Fruit fly (Drosophila melanogaster): ENCODE data around the gene TAF1B.
A peak's percentile ranks its signal among the peaks of the same experiment; 100 is the strongest.

Gene TAF1B

DNA sequence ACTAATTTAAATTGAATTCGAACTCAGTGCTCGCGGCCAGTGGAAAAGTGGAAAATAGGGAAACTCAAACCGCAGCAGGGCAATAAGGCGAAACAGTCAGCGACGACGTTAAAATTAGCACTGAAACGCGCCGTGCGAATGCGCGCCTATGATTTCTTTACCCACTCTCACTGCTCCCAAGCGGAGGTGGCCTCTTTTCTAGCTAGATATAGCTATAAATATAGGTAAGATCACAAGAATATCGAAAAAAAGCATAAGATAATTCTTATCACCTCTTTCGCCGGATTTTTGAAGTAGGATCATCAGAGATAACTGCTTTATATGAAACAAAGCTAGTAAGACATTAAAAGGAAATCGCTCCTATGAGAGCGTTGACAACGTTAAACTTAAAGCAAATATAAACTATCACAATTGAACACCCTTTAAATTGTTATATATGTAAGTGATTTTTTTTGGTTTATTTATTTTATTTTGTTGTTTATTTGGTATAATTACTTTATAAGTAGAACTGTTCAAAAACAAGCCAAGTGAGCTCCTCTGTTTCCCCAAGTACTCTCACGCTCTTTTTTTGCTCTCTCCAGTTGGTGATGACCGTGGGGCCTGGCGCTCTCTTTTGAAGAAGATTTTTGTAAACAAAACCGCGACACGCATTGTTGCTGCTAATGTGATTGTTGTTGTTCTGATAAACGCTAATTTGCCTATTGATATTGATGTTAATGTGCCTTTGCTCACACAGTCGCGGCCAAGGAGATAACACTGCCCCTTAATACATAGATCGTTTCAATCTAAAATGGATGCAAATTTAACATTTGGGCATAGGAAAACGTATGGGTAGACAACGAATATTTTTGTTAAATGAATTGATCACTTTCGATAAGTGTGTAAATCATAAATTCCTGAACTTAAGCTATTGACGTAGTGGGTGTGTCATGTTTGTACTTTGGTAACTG, 4.1 kb downstream of the TAF1B start, which contains the start of gene tws (continued):
- TF ChIP-seq CG16813 (GFP tag; IDR thresholded peaks at IDR 0.05; ENCODE audit: partially characterized antibody) (no peak), CG10267 (tag; optimal IDR thresholded peaks at IDR 0.05) (peak; percentile 27), CG8478 (optimal IDR thresholded peaks at IDR 0.05) (no peak), CG8290 (GFP tag; optimal IDR thresholded peaks at IDR 0.05) (no peak), CG8290 (tag; optimal IDR thresholded peaks at IDR 0.05) (peak in 1 of 2 experiments; percentile 94), Neu2 (GFP tag; optimal IDR thresholded peaks at IDR 0.05; ENCODE audit: borderline replicate concordance) (no peak), CG10209 (GFP tag; optimal IDR thresholded peaks at IDR 0.05) (peak; percentile 66), CG13287 (GFP tag; IDR thresholded peaks at IDR 0.05; ENCODE audit: partially characterized antibody) (no peak; the same call in 1 of the 2 replicates), Scr (GFP tag; IDR thresholded peaks at IDR 0.05; ENCODE audit: partially characterized antibody) (no peak), CG13424 (tag; optimal IDR thresholded peaks at IDR 0.05) (peak; percentile 49), CG1233 (GFP tag; optimal IDR thresholded peaks at IDR 0.05) (peak; percentile 36), jing (GFP tag; optimal IDR thresholded peaks at IDR 0.05) (no peak), CG14965 (GFP tag; optimal IDR thresholded peaks at IDR 0.05; ENCODE audit: borderline replicate concordance) (no peak), unc-4 (GFP tag; IDR thresholded peaks at IDR 0.05; ENCODE audit: partially characterized antibody) (no peak), odd (GFP tag; optimal IDR thresholded peaks at IDR 0.05) (peak; percentile 52), Dad (GFP tag; optimal IDR thresholded peaks at IDR 0.05) (no peak), sima (GFP tag; optimal IDR thresholded peaks at IDR 0.05) (no peak), danr (GFP tag; IDR thresholded peaks at IDR 0.05) (no peak), CG18011 (GFP tag; optimal IDR thresholded peaks at IDR 0.05) (no peak), CG12659 (GFP tag; optimal IDR thresholded peaks at IDR 0.05) (peak; percentile 44), CG9797 (GFP tag; optimal IDR thresholded peaks at IDR 0.05) (no peak), CG7928 (GFP tag; optimal IDR thresholded peaks at IDR 0.05) (no peak), CG7357 (GFP tag; IDR thresholded peaks at IDR 0.05) (0 out of 3 replicates have a peak, but pooled peaks have one; percentile 35), CG10147 (GFP tag; optimal IDR thresholded peaks at IDR 0.05) (peak; percentile 61), Bdp1 (GFP tag; optimal IDR thresholded peaks at IDR 0.05) (no peak), CG7372 (GFP tag; IDR thresholded peaks at IDR 0.05) (no peak), Doc3 (GFP tag; IDR thresholded peaks at IDR 0.05; ENCODE audit: partially characterized antibody) (no peak), CG9932 (GFP tag; IDR thresholded peaks at IDR 0.05) (peak; percentile 61), tgo (GFP tag; IDR thresholded peaks at IDR 0.05) (peak; percentile 49; the same call in 2 of the 3 replicates), NfI (GFP tag; optimal IDR thresholded peaks at IDR 0.05) (peak; percentile 36), CG10366 (GFP tag; IDR thresholded peaks at IDR 0.05) (peak; percentile 33; the same call in 1 of the 2 replicates), CG3065 (GFP tag; optimal IDR thresholded peaks at IDR 0.05) (no peak), Meics (GFP tag; optimal IDR thresholded peaks at IDR 0.05) (peak; percentile 56), lbe (GFP tag; optimal IDR thresholded peaks at IDR 0.05) (no peak), Xbp1 (GFP tag; optimal IDR thresholded peaks at IDR 0.05) (peak; percentile 39), vvl (GFP tag; IDR thresholded peaks at IDR 0.05) (peak; percentile 87), Oaz (GFP tag; IDR thresholded peaks at IDR 0.05) (no peak), CG8944 (GFP tag; optimal IDR thresholded peaks at IDR 0.05) (no peak), ash1 (GFP tag; optimal IDR thresholded peaks at IDR 0.05) (no peak), CG4617 (GFP tag; optimal IDR thresholded peaks at IDR 0.05; ENCODE audit: borderline replicate concordance) (no peak), salm (tag; optimal IDR thresholded peaks at IDR 0.05) (no peak), trem (tag; optimal IDR thresholded peaks at IDR 0.05) (no peak), B-H1 (GFP tag; IDR thresholded peaks at IDR 0.05) (no peak; the same call in 2 of the 3 replicates), dm (GFP tag; optimal IDR thresholded peaks at IDR 0.05) (no peak), chinmo (GFP tag; IDR thresholded peaks at IDR 0.05; ENCODE audit: partially characterized antibody) (peak; percentile 66; the same call in 2 of the 4 replicates), ase (GFP tag; IDR thresholded peaks at IDR 0.05) (no peak), disco-r (GFP tag; optimal IDR thresholded peaks at IDR 0.05) (peak; percentile 53), gfzf (GFP tag; optimal IDR thresholded peaks at IDR 0.05) (no peak)
